Fruit fly (Drosophila melanogaster) whole organism, embryonic: ENCODE results near the gene b6.
A peak's percentile ranks its signal among the peaks of the same experiment; 100 is the strongest.

Experiments used
- Bgb ChIP-seq: fragments of 200-800 bp; sonication (Bioruptor generic); IDR thresholded peaks from 2 replicates; pipeline ENCODE4 v1.3.6; 2022; ENCODE audit warnings: missing biosample characterization, missing genetic modification characterization; ENCODE audit not compliant: partially characterized antibody
- CG1024 ChIP-seq: fragments of 200-800 bp; sonication (Bioruptor generic); IDR thresholded peaks from 2 replicates; pipeline ENCODE4 v1.3.6; 2022; ENCODE audit warnings: missing biosample characterization, missing genetic modification characterization
- CG10267 ChIP-seq: fragments of 200-800 bp; sonication (Bioruptor generic); optimal IDR thresholded peaks from 2 replicates; lab custom pipeline; 2018; ENCODE audit warnings: missing biosample characterization, mild to moderate bottlenecking, missing genetic modification characterization, moderate library complexity
- CG11093 ChIP-seq: fragments of 200-800 bp; sonication (Bioruptor generic); IDR thresholded peaks from 3 replicates; pipeline ENCODE4 v1.3.6; 2022; ENCODE audit warnings: missing biosample characterization, missing genetic modification characterization
- CG11398 ChIP-seq: fragments of 200-800 bp; sonication (Bioruptor generic); optimal IDR thresholded peaks from 2 replicates; lab custom pipeline; 2016; ENCODE audit warnings: missing biosample characterization, missing genetic modification characterization
- CG1233 ChIP-seq: fragments of 200-800 bp; sonication (Bioruptor generic); optimal IDR thresholded peaks from 4 replicates; lab custom pipeline; 2018; ENCODE audit warnings: missing biosample characterization, mild to moderate bottlenecking, missing genetic modification characterization
- CG12942 ChIP-seq: fragments of 200-800 bp; sonication (Bioruptor generic); optimal IDR thresholded peaks from 3 replicates; lab custom pipeline; 2016; ENCODE audit warnings: missing biosample characterization, missing genetic modification characterization
- CG14050 ChIP-seq: fragments of 200-800 bp; sonication (Bioruptor generic); IDR thresholded peaks from 3 replicates; pipeline ENCODE4 v1.3.6; 2022; ENCODE audit warnings: missing biosample characterization, missing genetic modification characterization
- CG17361 ChIP-seq: fragments of 200-800 bp; sonication (Bioruptor generic); IDR thresholded peaks from 3 replicates; pipeline ENCODE4 v1.3.6; 2022; ENCODE audit warnings: missing biosample characterization, missing genetic modification characterization
- CG1832 ChIP-seq: fragments of 200-800 bp; sonication (Bioruptor generic); optimal IDR thresholded peaks from 2 replicates; lab custom pipeline; 2017; ENCODE audit warnings: missing biosample characterization, mild to moderate bottlenecking, missing genetic modification characterization, inconsistent platforms
- CG2199 ChIP-seq: fragments of 200-800 bp; sonication (Bioruptor generic); IDR thresholded peaks from 3 replicates; pipeline ENCODE4 v1.3.6; 2022; ENCODE audit warnings: missing biosample characterization, missing genetic modification characterization
- CG2202 ChIP-seq: fragments of 200-800 bp; sonication (Bioruptor generic); optimal IDR thresholded peaks from 2 replicates; lab custom pipeline; 2018; ENCODE audit warnings: missing biosample characterization, mild to moderate bottlenecking, missing genetic modification characterization
- CG30431 ChIP-seq: fragments of 200-800 bp; sonication (Bioruptor generic); optimal IDR thresholded peaks from 2 replicates; lab custom pipeline; 2017; ENCODE audit warnings: missing biosample characterization, missing genetic modification characterization
- CG34224 ChIP-seq: fragments of 200-800 bp; sonication (Bioruptor generic); IDR thresholded peaks from 3 replicates; pipeline ENCODE4 v1.3.6; 2022; ENCODE audit warnings: missing biosample characterization, missing genetic modification characterization; ENCODE audit not compliant: partially characterized antibody
- CG3995 ChIP-seq: fragments of 200-800 bp; sonication (Bioruptor generic); optimal IDR thresholded peaks from 3 replicates; lab custom pipeline; 2016; ENCODE audit warnings: missing biosample characterization, missing genetic modification characterization
- CG43689 ChIP-seq: fragments of 200-800 bp; sonication (Bioruptor generic); IDR thresholded peaks from 2 replicates; pipeline ENCODE4 v1.3.6; 2022; ENCODE audit warnings: missing biosample characterization, missing genetic modification characterization
- CG6272 ChIP-seq: fragments of 200-800 bp; sonication (Bioruptor generic); IDR thresholded peaks from 2 replicates; pipeline ENCODE4 v1.3.6; 2022; ENCODE audit warnings: missing biosample characterization, missing genetic modification characterization
- CG6791 ChIP-seq: fragments of 200-800 bp; sonication (Bioruptor generic); IDR thresholded peaks from 3 replicates; pipeline ENCODE4 v1.3.6; 2022; ENCODE audit warnings: missing biosample characterization, missing genetic modification characterization; ENCODE audit not compliant: partially characterized antibody
- CG8290 ChIP-seq, 3 experiments: fragments of 200-800 bp; sonication (Bioruptor generic); optimal IDR thresholded peaks; 2 replicates each; lab custom pipeline; 2016 to 2019; ENCODE audit warnings: missing biosample characterization in 3 of 3, missing genetic modification characterization in 3 of 3, mild to moderate bottlenecking in 2 of 3, moderate library complexity in 1 of 3
- CG8359 ChIP-seq: fragments of 200-800 bp; sonication (Bioruptor generic); optimal IDR thresholded peaks from 2 replicates; lab custom pipeline; 2017; ENCODE audit warnings: missing biosample characterization, mild to moderate bottlenecking, missing genetic modification characterization, borderline replicate concordance
- Deaf1 ChIP-seq: fragments of 200-800 bp; optimal IDR thresholded peaks from 3 replicates; lab custom pipeline; 2019; ENCODE audit warnings: missing biosample characterization, mild to moderate bottlenecking, missing genetic modification characterization, moderate library complexity
- Dip2 ChIP-seq: fragments of 200-800 bp; sonication (Bioruptor generic); IDR thresholded peaks from 2 replicates; pipeline ENCODE4 v1.3.6; 2022; ENCODE audit warnings: missing biosample characterization, missing genetic modification characterization
- Dll ChIP-seq: fragments of 200-800 bp; sonication (Bioruptor generic); IDR thresholded peaks from 4 replicates; pipeline ENCODE4 v1.3.6; 2022; ENCODE audit warnings: missing biosample characterization, missing genetic modification characterization; ENCODE audit not compliant: partially characterized antibody
- E2f2 ChIP-seq: fragments of 200-800 bp; sonication (Bioruptor generic); IDR thresholded peaks from 2 replicates; pipeline ENCODE4 v1.3.6; 2022; ENCODE audit warnings: missing biosample characterization, missing genetic modification characterization
- Fer2 ChIP-seq: fragments of 200-800 bp; sonication (Bioruptor generic); optimal IDR thresholded peaks from 2 replicates; lab custom pipeline; 2018; ENCODE audit warnings: missing biosample characterization, mild to moderate bottlenecking, missing genetic modification characterization, moderate library complexity
- Gsc ChIP-seq: fragments of 200-800 bp; sonication (Bioruptor generic); IDR thresholded peaks from 2 replicates; pipeline ENCODE4 v1.3.6; 2022; ENCODE audit warnings: missing biosample characterization, missing genetic modification characterization
- HLHmδ ChIP-seq: fragments of 200-800 bp; sonication (Bioruptor generic); optimal IDR thresholded peaks from 2 replicates; lab custom pipeline; 2018; ENCODE audit warnings: missing biosample characterization, mild to moderate bottlenecking, missing genetic modification characterization, moderate library complexity
- Hr3 ChIP-seq: fragments of 200-800 bp; sonication (Bioruptor generic); optimal IDR thresholded peaks from 3 replicates; lab custom pipeline; 2016; ENCODE audit warnings: missing biosample characterization, missing genetic modification characterization
- Hr39 ChIP-seq: fragments of >200 bp; optimal IDR thresholded peaks from 2 replicates; lab custom pipeline; 2017
- Hr78 ChIP-seq, 2 experiments: fragments of 200-800 bp in 1 of 2; fragments of >200 bp in 1 of 2; sonication (Bioruptor generic) in 1 of 2; optimal IDR thresholded peaks; 2 replicates each; lab custom pipeline; 2017 to 2019; ENCODE audit warnings: missing biosample characterization in 2 of 2, missing genetic modification characterization in 2 of 2, mild to moderate bottlenecking in 1 of 2, moderate library complexity in 1 of 2
- MESR4 ChIP-seq: fragments of 200-800 bp; sonication (Bioruptor generic); optimal IDR thresholded peaks from 2 replicates; lab custom pipeline; 2018; ENCODE audit warnings: missing biosample characterization, mild to moderate bottlenecking, missing genetic modification characterization, moderate library complexity
- PHDP ChIP-seq: fragments of 200-800 bp; sonication (Bioruptor generic); optimal IDR thresholded peaks from 3 replicates; lab custom pipeline; 2018; ENCODE audit warnings: missing biosample characterization, mild to moderate bottlenecking, missing genetic modification characterization, moderate library complexity
- Rx ChIP-seq: fragments of 200-800 bp; sonication (Bioruptor generic); IDR thresholded peaks from 2 replicates; pipeline ENCODE4 v1.3.6; 2022; ENCODE audit warnings: missing biosample characterization, missing genetic modification characterization
- Sox100B ChIP-seq: fragments of 200-800 bp; sonication (Bioruptor generic); optimal IDR thresholded peaks from 3 replicates; lab custom pipeline; 2018; ENCODE audit warnings: missing biosample characterization, mild to moderate bottlenecking, missing genetic modification characterization
- Tbp ChIP-seq: fragments of >200 bp; optimal IDR thresholded peaks from 2 replicates; lab custom pipeline; 2018; ENCODE audit warnings: missing biosample characterization, missing genetic modification characterization
- Vsx1 ChIP-seq: fragments of 200-800 bp; sonication (Bioruptor generic); optimal IDR thresholded peaks from 2 replicates; lab custom pipeline; 2017; ENCODE audit warnings: missing biosample characterization, mild to moderate bottlenecking, missing genetic modification characterization, missing genetic modification reagents
- ac ChIP-seq: fragments of 200-800 bp; sonication (Bioruptor generic); optimal IDR thresholded peaks from 3 replicates; lab custom pipeline; 2017; ENCODE audit warnings: missing biosample characterization, mild to moderate bottlenecking, missing genetic modification characterization
- cad ChIP-seq: fragments of >200 bp; optimal IDR thresholded peaks from 2 replicates; lab custom pipeline; 2017; ENCODE audit warnings: missing biosample characterization, missing genetic modification characterization
- cas ChIP-seq: fragments of 200-800 bp; sonication (Bioruptor generic); IDR thresholded peaks from 2 replicates; pipeline ENCODE4 v1.3.6; 2022; ENCODE audit warnings: missing biosample characterization, missing genetic modification characterization
- chif ChIP-seq, 2 experiments: fragments of 200-800 bp; sonication (Bioruptor generic); optimal IDR thresholded peaks; 3 replicates each; lab custom pipeline; 2016; ENCODE audit warnings: missing biosample characterization in 2 of 2, missing genetic modification characterization in 2 of 2
- corto ChIP-seq: fragments of 200-800 bp; sonication (Bioruptor generic); optimal IDR thresholded peaks from 2 replicates; lab custom pipeline; 2016; ENCODE audit warnings: missing biosample characterization, mild to moderate bottlenecking, missing genetic modification characterization, moderate library complexity
- danr ChIP-seq: fragments of 200-800 bp; sonication (Bioruptor generic); IDR thresholded peaks from 2 replicates; pipeline ENCODE4 v1.3.6; 2022; ENCODE audit warnings: missing biosample characterization, missing genetic modification characterization
- dmrt99B ChIP-seq: fragments of 200-800 bp; sonication (Bioruptor generic); optimal IDR thresholded peaks from 2 replicates; lab custom pipeline; 2018; ENCODE audit warnings: missing biosample characterization, mild to moderate bottlenecking, missing genetic modification characterization, moderate library complexity
- fru ChIP-seq: fragments of >200 bp; optimal IDR thresholded peaks from 2 replicates; lab custom pipeline; 2017
- knrl ChIP-seq: fragments of 200-800 bp; sonication (Bioruptor generic); IDR thresholded peaks from 3 replicates; pipeline ENCODE4 v1.3.6; 2022; ENCODE audit warnings: missing biosample characterization, missing genetic modification characterization; ENCODE audit not compliant: partially characterized antibody
- pan ChIP-seq, 4 experiments: fragments of >200 bp in 3 of 4; fragments of 200-800 bp in 1 of 4; sonication (Bioruptor generic) in 1 of 4; optimal IDR thresholded peaks in 3 of 4; IDR thresholded peaks in 1 of 4; 2 replicates each; pipeline versions ENCODE4 v1.3.6 to Lab custom; 2017 to 2022; ENCODE audit warnings: missing biosample characterization in 2 of 4, missing genetic modification characterization in 2 of 4, mixed read lengths in 1 of 4
- pnt ChIP-seq: fragments of 200-800 bp; sonication (Bioruptor generic); optimal IDR thresholded peaks from 3 replicates; lab custom pipeline; 2016; ENCODE audit warnings: missing biosample characterization, missing genetic modification characterization
- row ChIP-seq: fragments of 200-800 bp; sonication (Bioruptor generic); IDR thresholded peaks from 3 replicates; pipeline ENCODE4 v1.3.6; 2022; ENCODE audit warnings: missing biosample characterization, missing genetic modification characterization
- toy ChIP-seq: fragments of 200-800 bp; sonication (Bioruptor generic); IDR thresholded peaks from 2 replicates; pipeline ENCODE4 v1.3.6; 2022; ENCODE audit warnings: missing biosample characterization, missing genetic modification characterization
- vfl ChIP-seq: fragments of 200-800 bp; sonication (Bioruptor generic); optimal IDR thresholded peaks from 2 replicates; lab custom pipeline; 2016; ENCODE audit warnings: missing biosample characterization, missing genetic modification characterization
- z ChIP-seq: fragments of 200-800 bp; sonication (Bioruptor generic); IDR thresholded peaks from 3 replicates; pipeline ENCODE4 v1.3.6; 2022; ENCODE audit warnings: missing biosample characterization, missing genetic modification characterization

Gene b6

DNA sequence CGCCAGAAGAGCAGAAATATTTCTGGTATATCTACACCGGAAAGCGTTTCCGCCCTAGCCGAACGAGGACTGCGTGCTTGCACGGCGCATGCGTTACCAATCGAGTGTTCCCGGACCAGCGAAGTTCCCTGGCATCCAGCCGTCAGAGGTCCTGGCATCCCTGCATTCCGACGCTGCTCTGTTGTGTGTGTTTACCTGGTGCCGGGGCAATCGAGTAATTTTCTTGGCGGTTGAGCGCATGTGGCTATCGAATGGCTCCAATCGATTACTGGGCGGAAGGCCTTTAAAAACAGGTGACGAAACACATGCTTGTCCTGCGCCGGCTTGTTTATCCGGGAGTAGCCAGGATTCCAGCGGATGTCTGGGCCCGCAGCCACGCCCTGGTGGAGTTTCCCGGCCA, 6.1 kb downstream of the b6 start, which contains the start of gene CG32809 (continued):
- no peak for TF ChIP-seq CG1832 (GFP tag; lab: Kevin White, UChicago)
- TF ChIP-seq z (GFP tag; lab: Robert Waterston, UW): no peak
- no peak for TF ChIP-seq Hr3 (GFP tag; lab: Kevin White, UChicago)
- no peak for TF ChIP-seq Sox100B (GFP tag; lab: Kevin White, UChicago)
- TF ChIP-seq CG8359: no peak
- no peak for TF ChIP-seq Tbp (GFP tag; lab: Kevin White, UChicago)
- no peak for TF ChIP-seq CG11398 (GFP tag; lab: Kevin White, UChicago)
- no peak for TF ChIP-seq pnt (GFP tag; lab: Kevin White, UChicago)
- no peak for TF ChIP-seq danr
- TF ChIP-seq dmrt99B (tag; lab: Kevin White, UChicago): no peak
- no peak for TF ChIP-seq toy (GFP tag; lab: Robert Waterston, UW)
- no peak for TF ChIP-seq ac (GFP tag; lab: Kevin White, UChicago)
- no peak for TF ChIP-seq cas (GFP tag; lab: Robert Waterston, UW)
- no peak for TF ChIP-seq CG6272
- TF ChIP-seq corto: no peak
- no peak for TF ChIP-seq PHDP (tag; lab: Kevin White, UChicago)
- TF ChIP-seq Bgb (GFP tag; lab: Robert Waterston, UW): peak; percentile 50; the same call in 1 of the 2 replicates
- TF ChIP-seq CG30431 (GFP tag; lab: Kevin White, UChicago): no peak
- TF ChIP-seq Hr39 (lab: Kevin White, UChicago): no peak
- TF ChIP-seq row (GFP tag; lab: Robert Waterston, UW): no peak
- TF ChIP-seq Deaf1 (tag; lab: Kevin White, UChicago): peak; percentile 41
- TF ChIP-seq Vsx1 (GFP tag; lab: Kevin White, UChicago): no peak
- TF ChIP-seq CG1233: no peak
- no peak for TF ChIP-seq cad
- no peak for TF ChIP-seq CG17361 (GFP tag; lab: Robert Waterston, UW)
- TF ChIP-seq CG6791 (GFP tag; lab: Robert Waterston, UW): peak; percentile 59; the same call in 2 of the 3 replicates
- no peak for TF ChIP-seq knrl (GFP tag; lab: Robert Waterston, UW)
- TF ChIP-seq Hr78 (GFP tag; optimal IDR thresholded peaks at IDR 0.05; lab: Kevin White, UChicago): no peak
- TF ChIP-seq chif (GFP tag; optimal IDR thresholded peaks at IDR 0.05; lab: Kevin White, UChicago): no peak
- no peak for TF ChIP-seq Dip2 (GFP tag; lab: Robert Waterston, UW)
- TF ChIP-seq Dll: 0 out of 4 replicates have a peak, but pooled peaks have one; percentile 14
- no peak for TF ChIP-seq CG10267
- no peak for TF ChIP-seq CG34224
- no peak for TF ChIP-seq CG43689
- no peak for TF ChIP-seq CG1024
- no peak for TF ChIP-seq pan (optimal IDR thresholded peaks at IDR 0.05; lab: Kevin White, UChicago)
- TF ChIP-seq pan (GFP tag; optimal IDR thresholded peaks at IDR 0.05 in 1 of 2, IDR thresholded peaks at IDR 0.05 in 1 of 2): no peak
- TF ChIP-seq CG2202 (tag; lab: Kevin White, UChicago): no peak
- no peak for TF ChIP-seq Fer2 (tag; lab: Kevin White, UChicago)
- TF ChIP-seq HLHmδ (GFP tag; lab: Kevin White, UChicago): no peak
- no peak for TF ChIP-seq CG14050 (GFP tag; lab: Robert Waterston, UW)
- no peak for TF ChIP-seq vfl (GFP tag; lab: Kevin White, UChicago)
- TF ChIP-seq CG12942 (GFP tag; lab: Kevin White, UChicago): no peak
- no peak for TF ChIP-seq CG2199
- TF ChIP-seq E2f2 (GFP tag; lab: Robert Waterston, UW): peak; percentile 59; the same call in 1 of the 2 replicates
- no peak for TF ChIP-seq CG8290 (GFP tag; optimal IDR thresholded peaks at IDR 0.05; lab: Kevin White, UChicago)
- no peak for TF ChIP-seq CG8290 (tag; optimal IDR thresholded peaks at IDR 0.05; lab: Kevin White, UChicago)
- no peak for TF ChIP-seq fru
- no peak for TF ChIP-seq CG3995 (GFP tag; lab: Kevin White, UChicago)
- TF ChIP-seq Rx (GFP tag; lab: Robert Waterston, UW): no peak
- no peak for TF ChIP-seq CG11093 (GFP tag; lab: Robert Waterston, UW)
- no peak for TF ChIP-seq MESR4 (GFP tag; lab: Kevin White, UChicago)
- TF ChIP-seq Gsc (GFP tag; lab: Robert Waterston, UW): no peak
